Worm (Caenorhabditis elegans) whole organism, early embryonic: Measurements from ENCODE around the gene lido-18.

ENCODE experiments used
- B0310.2 ChIP-seq: sonication (generic microtip); optimal IDR thresholded peaks from 2 replicates; lab custom pipeline; 2016; ENCODE audit warnings: mild to moderate bottlenecking, missing genetic modification characterization, missing compliant biosample characterization
- F13C5.2 ChIP-seq: sonication (generic microtip); optimal IDR thresholded peaks from 2 replicates; lab custom pipeline; 2017; ENCODE audit warnings: mild to moderate bottlenecking, missing genetic modification characterization, inconsistent platforms, missing compliant biosample characterization
- aly-1 ChIP-seq: sonication (generic microtip); optimal IDR thresholded peaks from 2 replicates; lab custom pipeline; 2016; ENCODE audit warnings: missing genetic modification characterization, missing compliant biosample characterization
- ama-1 ChIP-seq: fragments of 150-350 bp; optimal IDR thresholded peaks from 2 replicates; lab custom pipeline; 2014
- ceh-13 ChIP-seq: fragments of 200-800 bp; sonication (Bioruptor generic); optimal IDR thresholded peaks from 2 replicates; lab custom pipeline; 2018; ENCODE audit warnings: mild to moderate bottlenecking, missing genetic modification characterization, missing compliant biosample characterization
- ceh-36 ChIP-seq: sonication (generic microtip); optimal IDR thresholded peaks from 2 replicates; lab custom pipeline; 2016; ENCODE audit warnings: missing genetic modification characterization, inconsistent platforms, missing compliant biosample characterization
- ets-7 ChIP-seq: sonication (generic microtip); optimal IDR thresholded peaks from 2 replicates; lab custom pipeline; 2016; ENCODE audit warnings: missing genotype, missing genetic modification characterization, missing compliant biosample characterization
- flt-1 ChIP-seq: fragments of 200-800 bp; sonication (Bioruptor generic); IDR thresholded peaks from 2 replicates; pipeline ENCODE4 v1.3.6; 2022; ENCODE audit warnings: missing genetic modification characterization, missing compliant biosample characterization
- hmbx-1 ChIP-seq: sonication (generic microtip); optimal IDR thresholded peaks from 2 replicates; lab custom pipeline; 2016; ENCODE audit warnings: mild to moderate bottlenecking, missing genetic modification characterization, missing compliant biosample characterization
- hmg-4 ChIP-seq: fragments of 200-800 bp; sonication (Bioruptor generic); optimal IDR thresholded peaks from 2 replicates; lab custom pipeline; 2018; ENCODE audit warnings: mild to moderate bottlenecking, missing genetic modification characterization, missing compliant biosample characterization
- hnd-1 ChIP-seq: sonication (generic microtip); optimal IDR thresholded peaks from 2 replicates; lab custom pipeline; 2016; ENCODE audit warnings: missing genetic modification characterization, missing compliant biosample characterization
- pes-1 ChIP-seq: fragments of 200-800 bp; sonication (Bioruptor generic); IDR thresholded peaks from 2 replicates; pipeline ENCODE4 v1.3.6; 2022; ENCODE audit warnings: missing genetic modification reagents, missing genetic modification characterization, missing compliant biosample characterization
- scrt-1 ChIP-seq: fragments of 200-800 bp; sonication (Bioruptor generic); IDR thresholded peaks from 2 replicates; pipeline ENCODE4 v1.3.6; 2022; ENCODE audit warnings: missing genetic modification characterization, missing compliant biosample characterization
- sea-1 ChIP-seq: fragments of 200-800 bp; sonication (Bioruptor generic); conservative IDR thresholded peaks from 2 replicates; pipeline ENCODE4 v1.3.6; 2022; ENCODE audit warnings: missing genetic modification characterization, missing compliant biosample characterization
- tbx-11 ChIP-seq: fragments of 200-800 bp; sonication (Bioruptor generic); IDR thresholded peaks from 2 replicates; pipeline ENCODE4 v1.3.6; 2022; ENCODE audit warnings: missing genetic modification characterization, missing compliant biosample characterization
- tbx-37 ChIP-seq: fragments of 200-800 bp; sonication (Bioruptor generic); conservative IDR thresholded peaks from 2 replicates; pipeline ENCODE4 v1.3.6; 2022; ENCODE audit warnings: missing genetic modification reagents, missing genetic modification characterization, missing compliant biosample characterization
- tra-4 ChIP-seq: sonication (generic microtip); optimal IDR thresholded peaks from 2 replicates; lab custom pipeline; 2017; ENCODE audit warnings: missing genetic modification characterization, missing compliant biosample characterization

Gene lido-18

ce11 chrIII:7656474-7656873 lies 5.6 kb upstream of the lido-18 start, which contains the start of gene ZK783.7:
ZK783.7 (plus strand) TSS chrIII:7656719.
- TF ChIP-seq ets-7 (tag; lab: Kevin White, UChicago) (no peak), hmg-4 (GFP tag; lab: Kevin White, UChicago) (peak; percentile 60)

ce11 chrIII:7659440-7659839 lies 2.6 kb upstream of the lido-18 start:
- peak; percentile 86 for TF ChIP-seq hmg-4 (GFP tag; lab: Kevin White, UChicago)
- TF ChIP-seq ceh-36 (tag; lab: Kevin White, UChicago), result no peak
- TF ChIP-seq sea-1 (GFP tag; lab: Robert Waterston, UW), result peak; percentile 42; the same call in 1 of the 2 replicates
- peak; percentile 66 for TF ChIP-seq aly-1 (tag; lab: Kevin White, UChicago)
- TF ChIP-seq ceh-13, result no peak
- no peak for TF ChIP-seq tbx-37 (GFP tag; lab: Robert Waterston, UW)
- TF ChIP-seq tbx-11 (GFP tag; lab: Robert Waterston, UW), result peak; percentile 45; the same call in 1 of the 2 replicates
- no peak for TF ChIP-seq hnd-1 (tag; lab: Kevin White, UChicago)
- no peak for TF ChIP-seq flt-1 (GFP tag; lab: Robert Waterston, UW)
- TF ChIP-seq F13C5.2 (tag; lab: Kevin White, UChicago), result peak; percentile 73
- no peak for TF ChIP-seq hmbx-1 (tag; lab: Kevin White, UChicago)
- no peak for TF ChIP-seq ama-1 (lab: Kevin White, UChicago)
- TF ChIP-seq tra-4 (tag; lab: Kevin White, UChicago), result no peak
- TF ChIP-seq B0310.2 (tag; lab: Kevin White, UChicago), result peak; percentile 58
- TF ChIP-seq pes-1 (GFP tag; lab: Robert Waterston, UW), result no peak; the same call in 1 of the 2 replicates
- no peak for TF ChIP-seq scrt-1
- TF ChIP-seq ets-7 (tag; lab: Kevin White, UChicago), result no peak

ce11 chrIII:7661162-7661561 lies 916 bp upstream of the lido-18 start:
- TF ChIP-seq hmg-4 (GFP tag; lab: Kevin White, UChicago) (no peak), scrt-1 (no peak), tbx-37 (GFP tag; lab: Robert Waterston, UW) (no peak), hnd-1 (tag; lab: Kevin White, UChicago) (no peak), tbx-11 (GFP tag; lab: Robert Waterston, UW) (no peak), ceh-13 (no peak), B0310.2 (tag; lab: Kevin White, UChicago) (no peak), ets-7 (tag; lab: Kevin White, UChicago) (no peak), pes-1 (GFP tag; lab: Robert Waterston, UW) (no peak), ama-1 (lab: Kevin White, UChicago) (no peak), aly-1 (tag; lab: Kevin White, UChicago) (no peak), flt-1 (GFP tag; lab: Robert Waterston, UW) (no peak)

- no peak for TF ChIP-seq sea-1 (GFP tag; lab: Robert Waterston, UW)
- TF ChIP-seq tbx-37 (GFP tag; lab: Robert Waterston, UW), result no peak
- no peak for TF ChIP-seq ama-1 (lab: Kevin White, UChicago)
- TF ChIP-seq scrt-1, result no peak
- TF ChIP-seq pes-1 (GFP tag; lab: Robert Waterston, UW), result no peak
- TF ChIP-seq hnd-1 (tag; lab: Kevin White, UChicago), result no peak
- TF ChIP-seq tra-4 (tag; lab: Kevin White, UChicago), result no peak
These were observed 3.9 kb downstream of the lido-18 start for ce11 chrIII:7665928-7666327.

ce11 chrIII:7672411-7672810 lies 10.3 kb downstream of the lido-18 start:
- TF ChIP-seq hmbx-1 (tag; lab: Kevin White, UChicago) (no peak), scrt-1 (no peak), aly-1 (tag; lab: Kevin White, UChicago) (no peak), sea-1 (GFP tag; lab: Robert Waterston, UW) (no peak), tbx-11 (GFP tag; lab: Robert Waterston, UW) (no peak), ceh-36 (tag; lab: Kevin White, UChicago) (no peak), F13C5.2 (tag; lab: Kevin White, UChicago) (no peak), pes-1 (GFP tag; lab: Robert Waterston, UW) (no peak), flt-1 (GFP tag; lab: Robert Waterston, UW) (no peak), B0310.2 (tag; lab: Kevin White, UChicago) (no peak), ceh-13 (no peak), ets-7 (tag; lab: Kevin White, UChicago) (no peak), tbx-37 (GFP tag; lab: Robert Waterston, UW) (no peak), ama-1 (lab: Kevin White, UChicago) (no peak), tra-4 (tag; lab: Kevin White, UChicago) (no peak)

ce11 chrIII:7692287-7692686 lies 30.2 kb downstream of the lido-18 start:
- TF ChIP-seq F13C5.2 (tag; lab: Kevin White, UChicago), result no peak
- no peak for TF ChIP-seq hnd-1 (tag; lab: Kevin White, UChicago)
- TF ChIP-seq tra-4 (tag; lab: Kevin White, UChicago), result no peak
- no peak for TF ChIP-seq sea-1 (GFP tag; lab: Robert Waterston, UW)
- no peak for TF ChIP-seq ama-1 (lab: Kevin White, UChicago)
- TF ChIP-seq hmg-4 (GFP tag; lab: Kevin White, UChicago), result no peak
- no peak for TF ChIP-seq ets-7 (tag; lab: Kevin White, UChicago)
- no peak for TF ChIP-seq flt-1 (GFP tag; lab: Robert Waterston, UW)
- TF ChIP-seq B0310.2 (tag; lab: Kevin White, UChicago), result no peak
- no peak for TF ChIP-seq pes-1 (GFP tag; lab: Robert Waterston, UW)
- no peak for TF ChIP-seq ceh-13
- no peak for TF ChIP-seq tbx-11 (GFP tag; lab: Robert Waterston, UW)
- no peak for TF ChIP-seq ceh-36 (tag; lab: Kevin White, UChicago)
- TF ChIP-seq hmbx-1 (tag; lab: Kevin White, UChicago), result no peak
- no peak for TF ChIP-seq aly-1 (tag; lab: Kevin White, UChicago)
- TF ChIP-seq tbx-37 (GFP tag; lab: Robert Waterston, UW), result no peak
- TF ChIP-seq scrt-1, result no peak

ce11 chrIII:7694274-7694673 lies 32.2 kb downstream of the lido-18 start, which contains the start of gene C18H2.5:
C18H2.5 (minus strand) TSS chrIII:7694374.
- TF ChIP-seq sea-1 (GFP tag; lab: Robert Waterston, UW), result no peak
- no peak for TF ChIP-seq ama-1 (lab: Kevin White, UChicago)
- no peak for TF ChIP-seq pes-1 (GFP tag; lab: Robert Waterston, UW)
- TF ChIP-seq tbx-37 (GFP tag; lab: Robert Waterston, UW), result no peak
- no peak for TF ChIP-seq scrt-1
- TF ChIP-seq hnd-1 (tag; lab: Kevin White, UChicago), result no peak
- no peak for TF ChIP-seq ceh-13
- TF ChIP-seq flt-1 (GFP tag; lab: Robert Waterston, UW), result no peak
- TF ChIP-seq B0310.2 (tag; lab: Kevin White, UChicago), result no peak
- no peak for TF ChIP-seq ceh-36 (tag; lab: Kevin White, UChicago)
- no peak for TF ChIP-seq hmg-4 (GFP tag; lab: Kevin White, UChicago)
- no peak for TF ChIP-seq F13C5.2 (tag; lab: Kevin White, UChicago)
- no peak for TF ChIP-seq tra-4 (tag; lab: Kevin White, UChicago)
- TF ChIP-seq hmbx-1 (tag; lab: Kevin White, UChicago), result no peak
- TF ChIP-seq ets-7 (tag; lab: Kevin White, UChicago), result no peak
- no peak for TF ChIP-seq aly-1 (tag; lab: Kevin White, UChicago)
